Worm (Caenorhabditis elegans) whole organism, young adult: ENCODE data around the gene F23B2.7.

ENCODE experiments used
- B0019.2 ChIP-seq: fragments of 200-800 bp; sonication (Bioruptor generic); conservative IDR thresholded peaks from 2 replicates; pipeline ENCODE4 v1.3.6; 2022; ENCODE audit warnings: missing genetic modification reagents, missing genetic modification characterization, missing compliant biosample characterization
- C06A6.2 ChIP-seq: fragments of 200-800 bp; sonication (Bioruptor generic); conservative IDR thresholded peaks from 2 replicates; pipeline ENCODE4 v1.3.6; 2022; ENCODE audit warnings: missing genetic modification characterization, missing compliant biosample characterization
- C17E4.6 ChIP-seq: fragments of 200-800 bp; sonication (Bioruptor generic); IDR thresholded peaks from 2 replicates; pipeline ENCODE4 v1.3.6; 2022; ENCODE audit warnings: missing genetic modification reagents, missing genetic modification characterization, missing compliant biosample characterization
- D2030.7 ChIP-seq: fragments of 200-800 bp; sonication (Bioruptor generic); IDR thresholded peaks from 2 replicates; pipeline ENCODE4 v1.3.6; 2022; ENCODE audit warnings: missing genetic modification reagents, missing genetic modification characterization, missing compliant biosample characterization
- F23B12.7 ChIP-seq: sonication (generic microtip); optimal IDR thresholded peaks from 2 replicates; lab custom pipeline; 2017; ENCODE audit warnings: missing genetic modification characterization, mild to moderate bottlenecking, missing compliant biosample characterization, antibody characterized with exemption, moderate library complexity; ENCODE audit not compliant: insufficient read depth
- F55B11.4 ChIP-seq: sonication (generic microtip); optimal IDR thresholded peaks from 2 replicates; lab custom pipeline; 2016; ENCODE audit warnings: missing compliant biosample characterization, missing genetic modification characterization, borderline replicate concordance; ENCODE audit not compliant: insufficient read depth
- T26A5.8 ChIP-seq: sonication (generic microtip); optimal IDR thresholded peaks from 2 replicates; lab custom pipeline; 2016; ENCODE audit warnings: missing genetic modification characterization, missing compliant biosample characterization
- Y53G8AR.9 ChIP-seq: fragments of 200-800 bp; sonication (Bioruptor generic); conservative IDR thresholded peaks from 2 replicates; pipeline ENCODE4 v1.3.6; 2022; ENCODE audit warnings: missing genetic modification reagents, missing genetic modification characterization, missing compliant biosample characterization
- aptf-2 ChIP-seq: fragments of 200-800 bp; sonication (Bioruptor generic); conservative IDR thresholded peaks from 2 replicates; pipeline ENCODE4 v1.3.6; 2022; ENCODE audit warnings: missing genetic modification reagents, missing genetic modification characterization, missing compliant biosample characterization
- aptf-3 ChIP-seq: fragments of 200-800 bp; sonication (Bioruptor generic); IDR thresholded peaks from 2 replicates; pipeline ENCODE4 v1.3.6; 2022; ENCODE audit warnings: missing genetic modification characterization, missing compliant biosample characterization
- attf-3 ChIP-seq: fragments of 200-800 bp; sonication (Bioruptor generic); conservative IDR thresholded peaks from 2 replicates; pipeline ENCODE4 v1.3.6; 2022; ENCODE audit warnings: missing genetic modification reagents, missing genetic modification characterization, missing compliant biosample characterization
- bed-1 ChIP-seq: fragments of 200-800 bp; sonication (Bioruptor generic); IDR thresholded peaks from 2 replicates; pipeline ENCODE4 v1.3.6; 2022; ENCODE audit warnings: missing genetic modification reagents, missing genetic modification characterization, missing compliant biosample characterization
- ceh-58 ChIP-seq: fragments of 200-800 bp; sonication (Bioruptor generic); IDR thresholded peaks from 2 replicates; pipeline ENCODE4 v1.3.6; 2022; ENCODE audit warnings: missing genetic modification characterization, missing compliant biosample characterization
- ceh-79 ChIP-seq: sonication (generic microtip); optimal IDR thresholded peaks from 2 replicates; lab custom pipeline; 2017; ENCODE audit warnings: mild to moderate bottlenecking, missing genetic modification characterization, missing compliant biosample characterization
- chd-7 ChIP-seq: sonication (generic microtip); optimal IDR thresholded peaks from 2 replicates; lab custom pipeline; 2016; ENCODE audit warnings: mild to moderate bottlenecking, missing genetic modification characterization, moderate library complexity, missing compliant biosample characterization
- die-1 ChIP-seq: sonication (generic microtip); optimal IDR thresholded peaks from 2 replicates; lab custom pipeline; 2016; ENCODE audit warnings: missing genotype, mild to moderate bottlenecking, missing genetic modification characterization, missing compliant biosample characterization
- dox-1 ChIP-seq: fragments of 200-800 bp; sonication (Bioruptor generic); IDR thresholded peaks from 2 replicates; pipeline ENCODE4 v1.3.6; 2022; ENCODE audit warnings: missing genetic modification reagents, missing genetic modification characterization, missing compliant biosample characterization
- dpff-1 ChIP-seq: sonication (generic microtip); optimal IDR thresholded peaks from 2 replicates; lab custom pipeline; 2017; ENCODE audit warnings: mild to moderate bottlenecking, missing genetic modification characterization, missing compliant biosample characterization
- dpl-1 ChIP-seq: fragments of 150-350 bp; optimal IDR thresholded peaks from 2 replicates; lab custom pipeline; 2014; ENCODE audit warnings: missing biosample characterization, missing genetic modification reagents, missing genetic modification characterization
- efl-1 ChIP-seq: fragments of 150-350 bp; optimal IDR thresholded peaks from 2 replicates; lab custom pipeline; 2014; ENCODE audit warnings: missing biosample characterization, missing genetic modification reagents, missing genetic modification characterization
- egl-18 ChIP-seq: fragments of 200-800 bp; sonication (Bioruptor generic); IDR thresholded peaks from 2 replicates; pipeline ENCODE4 v1.3.6; 2022; ENCODE audit warnings: missing genetic modification reagents, missing genetic modification characterization, missing compliant biosample characterization
- egl-44 ChIP-seq: fragments of 200-800 bp; sonication (Bioruptor generic); IDR thresholded peaks from 2 replicates; pipeline ENCODE4 v1.3.6; 2022; ENCODE audit warnings: missing genetic modification reagents, missing genetic modification characterization, missing compliant biosample characterization
- him-1 ChIP-seq: sonication (generic microtip); optimal IDR thresholded peaks from 2 replicates; lab custom pipeline; 2016; ENCODE audit warnings: missing genotype, missing genetic modification reagents, missing genetic modification characterization, missing compliant biosample characterization
- hlh-12 ChIP-seq: sonication (generic microtip); optimal IDR thresholded peaks from 2 replicates; lab custom pipeline; 2016; ENCODE audit warnings: missing genetic modification characterization, missing compliant biosample characterization
- hlh-26 ChIP-seq: fragments of 200-800 bp; sonication (Bioruptor generic); conservative IDR thresholded peaks from 2 replicates; pipeline ENCODE4 v1.3.6; 2022; ENCODE audit warnings: missing genetic modification reagents, missing genetic modification characterization, missing compliant biosample characterization
- hmg-1.2 ChIP-seq: fragments of 200-800 bp; sonication (Bioruptor generic); IDR thresholded peaks from 2 replicates; pipeline ENCODE4 v1.3.6; 2022; ENCODE audit warnings: missing genetic modification reagents, missing genetic modification characterization, missing compliant biosample characterization
- hrde-1 ChIP-seq: sonication (generic microtip); optimal IDR thresholded peaks from 2 replicates; lab custom pipeline; 2016; ENCODE audit warnings: missing genetic modification characterization, mild to moderate bottlenecking, missing compliant biosample characterization, moderate library complexity, missing genotype, missing genetic modification reagents, borderline replicate concordance
- hsf-1 ChIP-seq: fragments of 200-800 bp; sonication (Bioruptor generic); IDR thresholded peaks from 2 replicates; pipeline ENCODE4 v1.3.6; 2022; ENCODE audit warnings: missing genetic modification reagents, missing genetic modification characterization, missing compliant biosample characterization
- lin-40 ChIP-seq: sonication (generic microtip); optimal IDR thresholded peaks from 2 replicates; lab custom pipeline; 2016; ENCODE audit warnings: missing genetic modification characterization, mild to moderate bottlenecking, missing compliant biosample characterization, missing genotype, missing genetic modification reagents
- lir-1 ChIP-seq: fragments of 200-800 bp; sonication (Bioruptor generic); conservative IDR thresholded peaks from 2 replicates; pipeline ENCODE4 v1.3.6; 2022; ENCODE audit warnings: missing genetic modification reagents, missing genetic modification characterization, missing compliant biosample characterization
- lsl-1 ChIP-seq: fragments of 200-800 bp; sonication (Bioruptor generic); optimal IDR thresholded peaks from 2 replicates; lab custom pipeline; 2018; ENCODE audit warnings: mild to moderate bottlenecking, missing genetic modification characterization, moderate library complexity, missing compliant biosample characterization
- mes-4 ChIP-seq: sonication (generic microtip); optimal IDR thresholded peaks from 2 replicates; lab custom pipeline; 2016; ENCODE audit warnings: missing genotype, missing genetic modification characterization, missing compliant biosample characterization
- nhr-27 ChIP-seq: fragments of 200-800 bp; sonication (Bioruptor generic); optimal IDR thresholded peaks from 2 replicates; lab custom pipeline; 2018; ENCODE audit warnings: mild to moderate bottlenecking, missing genetic modification characterization, moderate library complexity, missing compliant biosample characterization
- pha-4 ChIP-seq: fragments of 150-350 bp; sonication (generic microtip); optimal IDR thresholded peaks from 2 replicates; lab custom pipeline; 2014; ENCODE audit warnings: missing biosample characterization, missing genetic modification reagents, missing genetic modification characterization
- rcor-1 ChIP-seq: fragments of 200-800 bp; sonication (Bioruptor generic); IDR thresholded peaks from 2 replicates; pipeline ENCODE4 v1.3.6; 2022; ENCODE audit warnings: missing genetic modification reagents, missing genetic modification characterization, missing compliant biosample characterization
- sdz-38 ChIP-seq: sonication (generic microtip); optimal IDR thresholded peaks from 2 replicates; lab custom pipeline; 2016; ENCODE audit warnings: missing genotype, missing genetic modification characterization, missing compliant biosample characterization
- snpc-1.1 ChIP-seq: sonication (generic microtip); optimal IDR thresholded peaks from 2 replicates; lab custom pipeline; 2017; ENCODE audit warnings: missing genetic modification characterization, mild to moderate bottlenecking, missing compliant biosample characterization, antibody characterized with exemption, moderate library complexity, missing genotype, missing genetic modification reagents; ENCODE audit not compliant: insufficient read depth
- snpc-1.3 ChIP-seq: sonication (generic microtip); optimal IDR thresholded peaks from 2 replicates; lab custom pipeline; 2017; ENCODE audit warnings: missing genetic modification characterization, mild to moderate bottlenecking, missing compliant biosample characterization, antibody characterized with exemption, moderate library complexity, missing genotype, missing genetic modification reagents; ENCODE audit not compliant: insufficient read depth
- snpc-4 ChIP-seq, 5 experiments: fragments of 150-350 bp in 1 of 5; sonication (generic microtip) in 4 of 5; optimal IDR thresholded peaks; 2 replicates each; lab custom pipeline; 2014 to 2018; ENCODE audit warnings: missing genetic modification characterization in 5 of 5, missing biosample characterization in 3 of 5, antibody characterized with exemption in 2 of 5, mild to moderate bottlenecking in 2 of 5, missing compliant biosample characterization in 2 of 5, missing genotype in 2 of 5, moderate library complexity in 2 of 5, missing genetic modification reagents in 1 of 5
- somi-1 ChIP-seq: fragments of 200-800 bp; sonication (Bioruptor generic); optimal IDR thresholded peaks from 2 replicates; lab custom pipeline; 2018; ENCODE audit warnings: mild to moderate bottlenecking, missing genetic modification characterization, missing compliant biosample characterization
- tlf-1 ChIP-seq: fragments of 200-800 bp; sonication (Bioruptor generic); optimal IDR thresholded peaks from 2 replicates; lab custom pipeline; 2018; ENCODE audit warnings: mild to moderate bottlenecking, missing genetic modification characterization, missing compliant biosample characterization
- unc-130 ChIP-seq: sonication (generic microtip); optimal IDR thresholded peaks from 2 replicates; lab custom pipeline; 2016; ENCODE audit warnings: missing genetic modification reagents, missing genetic modification characterization, missing compliant biosample characterization
- xnd-1 ChIP-seq: sonication (generic microtip); optimal IDR thresholded peaks from 2 replicates; lab custom pipeline; 2016; ENCODE audit warnings: missing genotype, missing genetic modification reagents, missing genetic modification characterization, missing compliant biosample characterization
- ztf-28 ChIP-seq: fragments of 200-800 bp; sonication (Bioruptor generic); IDR thresholded peaks from 2 replicates; pipeline ENCODE4 v1.3.6; 2022; ENCODE audit warnings: missing genetic modification reagents, missing genetic modification characterization, missing compliant biosample characterization
- ztf-6 ChIP-seq: fragments of 200-800 bp; sonication (Bioruptor generic); IDR thresholded peaks from 2 replicates; pipeline ENCODE4 v1.3.6; 2022; ENCODE audit warnings: missing genetic modification reagents, missing genetic modification characterization, missing compliant biosample characterization

The F23B2.7 gene

ce11 chrIV:9140172-9140805, 10.0 kb upstream of the F23B2.7 start (continued):
- no peak for TF ChIP-seq hrde-1 (tag; lab: Kevin White, UChicago)
- TF ChIP-seq sdz-38 (tag; lab: Kevin White, UChicago), result no peak
- no peak for TF ChIP-seq egl-18 (GFP tag; lab: Robert Waterston, UW)
- no peak for TF ChIP-seq hlh-26
- TF ChIP-seq hlh-12, result no peak
- no peak for TF ChIP-seq bed-1 (GFP tag; lab: Robert Waterston, UW)
- TF ChIP-seq dox-1 (GFP tag; lab: Robert Waterston, UW), result no peak
- TF ChIP-seq ceh-58, result no peak
- TF ChIP-seq nhr-27, result no peak
- peak; percentile 92 for TF ChIP-seq snpc-1.1 (tag; lab: Kevin White, UChicago)
- TF ChIP-seq efl-1 (GFP tag; lab: Kevin White, UChicago), result no peak
- no peak for TF ChIP-seq pha-4 (tag; lab: Kevin White, UChicago)
- TF ChIP-seq egl-44 (GFP tag; lab: Robert Waterston, UW), result no peak
- TF ChIP-seq C06A6.2 (GFP tag; lab: Robert Waterston, UW), result no peak
- TF ChIP-seq F23B12.7 (tag; lab: Kevin White, UChicago), result no peak
- TF ChIP-seq hsf-1 (GFP tag; lab: Robert Waterston, UW), result no peak
- no peak for TF ChIP-seq ztf-28 (GFP tag; lab: Robert Waterston, UW)
- no peak for TF ChIP-seq tlf-1 (GFP tag; lab: Kevin White, UChicago)
- no peak for TF ChIP-seq aptf-2
- no peak for TF ChIP-seq chd-7
- TF ChIP-seq lir-1, result no peak
- TF ChIP-seq dpff-1 (tag; lab: Kevin White, UChicago), result no peak
- peak; percentile 34 for TF ChIP-seq snpc-1.3
- no peak; the same call in 1 of the 2 replicates for TF ChIP-seq rcor-1 (GFP tag; lab: Robert Waterston, UW)
- no peak for TF ChIP-seq B0019.2 (GFP tag; lab: Robert Waterston, UW)
- peak; percentile 56 for TF ChIP-seq hmg-1.2 (GFP tag; lab: Robert Waterston, UW)
- TF ChIP-seq attf-3 (GFP tag; lab: Robert Waterston, UW), result no peak
- no peak for TF ChIP-seq F55B11.4
- no peak for TF ChIP-seq dpl-1 (GFP tag; lab: Kevin White, UChicago)
- no peak for TF ChIP-seq aptf-3 (GFP tag; lab: Robert Waterston, UW)
- peak; percentile 43; the same call in 1 of the 2 replicates for TF ChIP-seq D2030.7 (GFP tag; lab: Robert Waterston, UW)
- TF ChIP-seq Y53G8AR.9 (GFP tag; lab: Robert Waterston, UW), result no peak

DNA sequence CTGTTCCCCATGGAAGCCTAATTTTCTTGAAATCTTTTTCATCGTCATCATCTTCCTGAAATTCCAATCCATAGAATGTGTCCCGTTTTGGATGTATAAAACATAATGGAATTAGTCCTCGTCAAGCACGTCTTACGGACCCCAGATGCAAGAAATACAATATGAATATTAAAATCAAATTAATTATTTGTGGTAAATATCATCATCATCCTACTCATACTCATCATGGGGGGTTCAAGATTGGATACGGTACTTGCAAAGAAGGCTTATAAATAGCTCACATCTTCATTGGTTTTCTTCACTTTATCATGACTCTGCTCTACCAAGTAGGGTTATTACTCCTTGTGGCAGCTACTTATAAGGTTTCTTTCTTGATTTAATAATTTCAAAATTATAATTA, 5.9 kb upstream of the F23B2.7 start, which contains the start of gene flp-1:
Gene flp-1 (plus strand): TSS at position 301 of the 400 bp plus-strand sequence.
- TF ChIP-seq mes-4 (tag; lab: Kevin White, UChicago), result no peak
- no peak for TF ChIP-seq lin-40
- TF ChIP-seq bed-1 (GFP tag; lab: Robert Waterston, UW), result no peak
- no peak for TF ChIP-seq somi-1 (GFP tag; lab: Kevin White, UChicago)
- TF ChIP-seq snpc-4 (GFP tag; optimal IDR thresholded peaks at IDR 0.05; lab: Kevin White, UChicago), result no peak
- TF ChIP-seq snpc-4 (tag; optimal IDR thresholded peaks at IDR 0.05; lab: Kevin White, UChicago), result no peak
- no peak for TF ChIP-seq unc-130 (GFP tag; lab: Kevin White, UChicago)
- TF ChIP-seq attf-3 (GFP tag; lab: Robert Waterston, UW), result no peak
- TF ChIP-seq him-1, result no peak
- TF ChIP-seq T26A5.8 (tag; lab: Kevin White, UChicago), result no peak
- no peak for TF ChIP-seq ceh-79
- no peak for TF ChIP-seq lsl-1 (GFP tag; lab: Kevin White, UChicago)
- no peak for TF ChIP-seq C17E4.6 (GFP tag; lab: Robert Waterston, UW)
- no peak for TF ChIP-seq xnd-1
- TF ChIP-seq ztf-6 (GFP tag; lab: Robert Waterston, UW), result no peak
- no peak for TF ChIP-seq die-1 (tag; lab: Kevin White, UChicago)
- no peak for TF ChIP-seq egl-18 (GFP tag; lab: Robert Waterston, UW)
- TF ChIP-seq hsf-1 (GFP tag; lab: Robert Waterston, UW), result no peak
